Worm (Caenorhabditis elegans): ENCODE results near the gene nhr-31.

nhr-31 gene

ce11 chrIV:8029413-8029812, at the start of gene nhr-31:
TSS of gene nhr-31 (minus strand) at chrIV:8029513.
- TF ChIP-seq hnd-1 (tag; optimal IDR thresholded peaks at IDR 0.05) (no peak), pes-1 (GFP tag; IDR thresholded peaks at IDR 0.05) (no peak), F13C5.2 (tag; optimal IDR thresholded peaks at IDR 0.05) (no peak), ceh-13 (GFP tag; optimal IDR thresholded peaks at IDR 0.05) (no peak), aly-1 (tag; optimal IDR thresholded peaks at IDR 0.05) (no peak), hmg-4 (GFP tag; optimal IDR thresholded peaks at IDR 0.05) (no peak), ets-7 (tag; optimal IDR thresholded peaks at IDR 0.05) (no peak), scrt-1 (GFP tag; IDR thresholded peaks at IDR 0.05) (no peak)

DNA sequence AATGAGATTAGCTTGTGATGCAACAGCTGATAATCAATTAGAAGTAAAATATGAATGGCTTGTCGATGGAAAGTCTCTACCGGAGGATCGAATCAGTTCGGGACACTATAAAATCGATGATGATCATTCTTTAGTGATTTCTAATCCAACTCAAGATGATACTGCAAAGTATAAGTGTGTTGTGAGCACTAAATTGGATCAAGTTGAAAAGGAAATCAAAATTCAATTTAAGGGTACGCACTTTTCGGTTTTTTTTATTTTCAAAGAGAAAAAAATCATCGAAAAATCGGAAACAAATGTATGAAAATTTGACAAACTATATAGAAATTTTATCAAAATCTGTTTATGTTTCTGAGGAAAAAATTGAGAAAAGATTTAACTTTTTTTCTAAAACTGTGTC, 47.2 kb upstream of the nhr-31 start:
- TF ChIP-seq ets-7 (tag; optimal IDR thresholded peaks at IDR 0.05): no peak
- no peak for TF ChIP-seq tra-4 (tag; optimal IDR thresholded peaks at IDR 0.05)
- no peak for TF ChIP-seq aly-1 (tag; optimal IDR thresholded peaks at IDR 0.05)
- no peak for TF ChIP-seq ama-1 (optimal IDR thresholded peaks at IDR 0.05)
- no peak for TF ChIP-seq ceh-36 (tag; optimal IDR thresholded peaks at IDR 0.05)
- no peak for TF ChIP-seq hmbx-1 (tag; optimal IDR thresholded peaks at IDR 0.05)
- TF ChIP-seq tbx-37 (GFP tag; conservative IDR thresholded peaks at IDR 0.05): no peak
- no peak for TF ChIP-seq pes-1 (GFP tag; IDR thresholded peaks at IDR 0.05)

ce11 chrIV:8075516-8075915, 46.2 kb upstream of the nhr-31 start:
- TF ChIP-seq sea-1 (GFP tag; conservative IDR thresholded peaks at IDR 0.05): no peak
- no peak for TF ChIP-seq ama-1 (optimal IDR thresholded peaks at IDR 0.05)
- no peak for TF ChIP-seq tbx-11 (GFP tag; IDR thresholded peaks at IDR 0.05)
- TF ChIP-seq flt-1 (GFP tag; IDR thresholded peaks at IDR 0.05): no peak
- no peak for TF ChIP-seq ets-7 (tag; optimal IDR thresholded peaks at IDR 0.05)
- TF ChIP-seq tbx-37 (GFP tag; conservative IDR thresholded peaks at IDR 0.05): no peak
- TF ChIP-seq B0310.2 (tag; optimal IDR thresholded peaks at IDR 0.05): no peak
- TF ChIP-seq hmbx-1 (tag; optimal IDR thresholded peaks at IDR 0.05): no peak
- no peak for TF ChIP-seq F13C5.2 (tag; optimal IDR thresholded peaks at IDR 0.05)
- TF ChIP-seq hmg-4 (GFP tag; optimal IDR thresholded peaks at IDR 0.05): no peak
- no peak for TF ChIP-seq hnd-1 (tag; optimal IDR thresholded peaks at IDR 0.05)
- TF ChIP-seq pes-1 (GFP tag; IDR thresholded peaks at IDR 0.05): no peak

ce11 chrIV:8070934-8071333, 41.6 kb upstream of the nhr-31 start:
- TF ChIP-seq pes-1 (GFP tag; IDR thresholded peaks at IDR 0.05): no peak
- no peak for TF ChIP-seq hnd-1 (tag; optimal IDR thresholded peaks at IDR 0.05)
- no peak for TF ChIP-seq tbx-37 (GFP tag; conservative IDR thresholded peaks at IDR 0.05)
- TF ChIP-seq scrt-1 (GFP tag; IDR thresholded peaks at IDR 0.05): no peak
- TF ChIP-seq flt-1 (GFP tag; IDR thresholded peaks at IDR 0.05): no peak
- TF ChIP-seq ets-7 (tag; optimal IDR thresholded peaks at IDR 0.05): no peak
- no peak for TF ChIP-seq F13C5.2 (tag; optimal IDR thresholded peaks at IDR 0.05)
- TF ChIP-seq hmg-4 (GFP tag; optimal IDR thresholded peaks at IDR 0.05): no peak

DNA sequence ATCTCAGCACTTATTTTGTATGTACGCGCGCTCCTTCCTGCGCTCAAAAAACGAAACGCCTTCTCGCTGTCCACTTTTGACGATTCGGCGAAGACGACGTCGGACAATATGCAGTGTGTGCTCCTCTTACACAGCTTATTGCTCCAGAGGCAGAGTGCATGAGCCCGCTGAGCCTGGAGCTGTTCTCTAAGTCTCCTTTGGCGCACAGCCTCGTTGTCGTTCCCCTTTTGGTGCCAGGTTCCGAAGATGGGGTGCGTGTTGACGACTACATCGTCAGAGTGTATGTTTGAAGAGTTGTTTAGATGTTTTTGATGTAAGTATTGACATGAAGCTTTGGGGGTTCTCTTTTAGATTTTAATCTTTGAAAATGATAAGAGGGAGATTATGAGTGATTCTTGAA, 41.0 kb upstream of the nhr-31 start:
- TF ChIP-seq sea-1 (GFP tag; conservative IDR thresholded peaks at IDR 0.05): no peak
- 0 out of 2 replicates have a peak, but pooled peaks have one; percentile 16 for TF ChIP-seq flt-1 (GFP tag; IDR thresholded peaks at IDR 0.05)
- no peak for TF ChIP-seq ets-7 (tag; optimal IDR thresholded peaks at IDR 0.05)

DNA sequence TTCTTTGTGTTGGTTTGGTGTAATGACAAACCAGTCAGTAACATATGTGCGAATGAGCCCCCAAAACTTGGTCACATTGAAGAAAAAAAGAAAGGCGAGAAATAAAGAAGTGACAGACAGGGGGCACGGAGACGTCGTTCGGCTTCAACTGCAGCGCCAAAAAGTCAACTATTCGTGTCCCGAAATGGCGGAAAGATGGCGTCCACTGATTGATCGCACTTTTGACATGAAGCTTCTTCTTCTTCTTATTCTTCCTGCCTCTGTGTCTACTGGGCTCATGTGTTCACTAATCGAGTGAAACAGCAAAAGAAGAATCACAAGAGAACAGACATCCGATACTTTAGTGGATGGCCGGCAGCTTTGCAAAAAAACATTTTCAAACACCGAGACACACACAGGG, 39.8 kb upstream of the nhr-31 start:
- TF ChIP-seq tra-4 (tag; optimal IDR thresholded peaks at IDR 0.05) (no peak), sea-1 (GFP tag; conservative IDR thresholded peaks at IDR 0.05) (no peak)

ce11 chrIV:8068280-8068679, 39.0 kb upstream of the nhr-31 start:
- TF ChIP-seq ceh-36 (tag; optimal IDR thresholded peaks at IDR 0.05) (no peak), sea-1 (GFP tag; conservative IDR thresholded peaks at IDR 0.05) (no peak), flt-1 (GFP tag; IDR thresholded peaks at IDR 0.05) (no peak), tbx-11 (GFP tag; IDR thresholded peaks at IDR 0.05) (no peak), aly-1 (tag; optimal IDR thresholded peaks at IDR 0.05) (no peak)

DNA sequence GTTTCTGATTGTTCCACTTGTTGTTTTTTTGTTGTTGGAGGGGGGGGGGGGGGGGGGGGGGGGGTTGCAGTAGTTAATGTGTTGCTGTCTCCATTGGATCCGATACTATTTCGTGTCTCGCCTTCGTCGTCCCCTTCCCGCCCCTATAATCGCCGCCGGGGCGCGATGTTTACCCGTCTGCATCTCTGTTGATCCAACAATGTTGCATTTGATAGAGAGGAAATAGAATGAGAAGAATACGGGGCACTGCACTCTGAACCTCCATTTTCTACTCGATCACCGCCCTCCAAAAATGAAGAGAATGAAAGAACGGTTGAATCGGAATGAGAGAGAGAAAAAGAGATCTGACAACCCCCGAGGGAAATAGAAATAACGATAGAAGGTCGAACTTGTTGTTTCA, 38.4 kb upstream of the nhr-31 start:
- TF ChIP-seq pes-1 (GFP tag; IDR thresholded peaks at IDR 0.05) (no peak), tbx-37 (GFP tag; conservative IDR thresholded peaks at IDR 0.05) (no peak)

DNA sequence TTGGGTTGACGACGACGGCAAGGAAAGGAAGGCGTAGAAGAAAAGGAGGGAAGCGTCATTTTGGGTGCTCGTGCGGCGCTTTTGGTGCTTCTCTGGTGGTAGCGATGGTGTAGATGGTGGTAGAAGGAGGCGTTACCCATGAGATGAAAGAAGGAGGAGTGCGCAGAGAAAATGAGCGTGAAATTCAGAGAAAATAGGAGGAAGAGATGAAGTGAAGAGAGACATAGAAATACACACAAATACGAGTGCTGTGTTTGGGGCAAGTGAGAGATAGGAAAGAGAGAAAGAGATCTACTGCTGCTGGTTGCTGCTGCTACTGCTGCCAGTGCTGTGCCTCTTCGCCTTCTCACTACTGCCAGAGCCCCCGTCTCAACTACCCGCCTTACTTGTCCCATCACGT, 37.3 kb upstream of the nhr-31 start:
- no peak for TF ChIP-seq ets-7 (tag; optimal IDR thresholded peaks at IDR 0.05)
- TF ChIP-seq tbx-11 (GFP tag; IDR thresholded peaks at IDR 0.05): 0 out of 2 replicates have a peak, but pooled peaks have one; percentile 12
- no peak for TF ChIP-seq B0310.2 (tag; optimal IDR thresholded peaks at IDR 0.05)
- no peak for TF ChIP-seq pes-1 (GFP tag; IDR thresholded peaks at IDR 0.05)
- peak; percentile 37 for TF ChIP-seq F13C5.2 (tag; optimal IDR thresholded peaks at IDR 0.05)
- TF ChIP-seq aly-1 (tag; optimal IDR thresholded peaks at IDR 0.05): peak; percentile 38
- no peak for TF ChIP-seq ama-1 (optimal IDR thresholded peaks at IDR 0.05)
- TF ChIP-seq hmg-4 (GFP tag; optimal IDR thresholded peaks at IDR 0.05): peak; percentile 66
- no peak for TF ChIP-seq ceh-13 (GFP tag; optimal IDR thresholded peaks at IDR 0.05)
- TF ChIP-seq hnd-1 (tag; optimal IDR thresholded peaks at IDR 0.05): no peak
- TF ChIP-seq flt-1 (GFP tag; IDR thresholded peaks at IDR 0.05): no peak
- TF ChIP-seq sea-1 (GFP tag; conservative IDR thresholded peaks at IDR 0.05): no peak
- TF ChIP-seq tbx-37 (GFP tag; conservative IDR thresholded peaks at IDR 0.05): peak; percentile 32; the same call in 1 of the 2 replicates
- TF ChIP-seq hmbx-1 (tag; optimal IDR thresholded peaks at IDR 0.05): no peak
- TF ChIP-seq ceh-36 (tag; optimal IDR thresholded peaks at IDR 0.05): no peak
- TF ChIP-seq tra-4 (tag; optimal IDR thresholded peaks at IDR 0.05): no peak
- 0 out of 2 replicates have a peak, but pooled peaks have one; percentile 13 for TF ChIP-seq scrt-1 (GFP tag; IDR thresholded peaks at IDR 0.05)
